Worm (Caenorhabditis elegans): ENCODE data around the gene acdh-13.

Gene acdh-13

ce11 chrIV:8500576-8500975 lies 2.0 kb upstream of the acdh-13 start:
- TF ChIP-seq egrh-3 (GFP tag; IDR thresholded peaks at IDR 0.05) (peak; percentile 71; the same call in 1 of the 2 replicates), F37B4.10 (GFP tag; IDR thresholded peaks at IDR 0.05) (0 out of 2 replicates have a peak, but pooled peaks have one; percentile 54), madf-6 (GFP tag; IDR thresholded peaks at IDR 0.05) (peak; percentile 5; the same call in 1 of the 2 replicates)

- TF ChIP-seq rcor-1 (GFP tag; IDR thresholded peaks at IDR 0.05) (peak; percentile 74), ztf-3 (GFP tag; optimal IDR thresholded peaks at IDR 0.05) (no peak), ama-1 (optimal IDR thresholded peaks at IDR 0.05) (no peak), ama-1 (GFP tag; optimal IDR thresholded peaks at IDR 0.05) (peak in 1 of 2 experiments; percentile 15), snpc-3.4 (tag; optimal IDR thresholded peaks at IDR 0.05) (peak; percentile 32), ztf-25 (GFP tag; IDR thresholded peaks at IDR 0.05) (peak; percentile 86), ekl-4 (GFP tag; IDR thresholded peaks at IDR 0.05) (peak; percentile 51; the same call in 1 of the 2 replicates), ceh-58 (GFP tag; IDR thresholded peaks at IDR 0.05) (0 out of 2 replicates have a peak, but pooled peaks have one; percentile 27), akir-1 (GFP tag; optimal IDR thresholded peaks at IDR 0.05) (no peak), lin-54 (GFP tag; optimal IDR thresholded peaks at IDR 0.05) (peak; percentile 17), F33H1.4 (GFP tag; IDR thresholded peaks at IDR 0.05) (peak; percentile 41), hsf-1 (GFP tag; IDR thresholded peaks at IDR 0.05) (peak; percentile 85), C17E4.6 (GFP tag; IDR thresholded peaks at IDR 0.05) (0 out of 2 replicates have a peak, but pooled peaks have one; percentile 62), attf-6 (GFP tag; IDR thresholded peaks at IDR 0.05) (peak; percentile 64), madf-6 (GFP tag; IDR thresholded peaks at IDR 0.05) (peak; percentile 68), pbrm-1 (GFP tag; IDR thresholded peaks at IDR 0.05) (peak; percentile 64; the same call in 1 of the 2 replicates), attf-5 (GFP tag; optimal IDR thresholded peaks at IDR 0.05) (no peak), hlh-12 (tag; optimal IDR thresholded peaks at IDR 0.05) (no peak), Y79H2A.3 (GFP tag; conservative IDR thresholded peaks at IDR 0.05) (peak; percentile 78; the same call in 1 of the 2 replicates), madf-3 (GFP tag; IDR thresholded peaks at IDR 0.05) (0 out of 2 replicates have a peak, but pooled peaks have one; percentile 58), him-1 (tag; optimal IDR thresholded peaks at IDR 0.05) (no peak), F49E8.2 (tag; optimal IDR thresholded peaks at IDR 0.05; ENCODE audit: insufficient read depth) (peak; percentile 55), hrde-1 (tag; optimal IDR thresholded peaks at IDR 0.05; ENCODE audit: borderline replicate concordance) (no peak), tbp1 (GFP tag; optimal IDR thresholded peaks at IDR 0.05) (peak; percentile 4), Y53G8AR.9 (GFP tag; conservative IDR thresholded peaks at IDR 0.05) (peak; percentile 82; the same call in 1 of the 2 replicates), F37B4.10 (GFP tag; IDR thresholded peaks at IDR 0.05) (no peak), B0019.2 (GFP tag; conservative IDR thresholded peaks at IDR 0.05) (0 out of 2 replicates have a peak, but pooled peaks have one; percentile 24), nhr-179 (tag; optimal IDR thresholded peaks at IDR 0.05) (no peak), hmg-1.2 (GFP tag; IDR thresholded peaks at IDR 0.05) (peak; percentile 45), ceh-91 (GFP tag; IDR thresholded peaks at IDR 0.05) (peak; percentile 45; the same call in 1 of the 2 replicates), aptf-2 (GFP tag; conservative IDR thresholded peaks at IDR 0.05) (no peak), rpc-1 (optimal IDR thresholded peaks at IDR 0.05) (no peak), rpc-1 (tag; optimal IDR thresholded peaks at IDR 0.05) (no peak), ZK185.1 (tag; optimal IDR thresholded peaks at IDR 0.05; ENCODE audit: poor library complexity, severe bottlenecking) (no peak), B0336.3 (GFP tag; IDR thresholded peaks at IDR 0.05) (peak; percentile 44; the same call in 1 of the 2 replicates), cebp-1 (GFP tag; IDR thresholded peaks at IDR 0.05) (no peak), cebp-1 (tag; optimal IDR thresholded peaks at IDR 0.05) (peak; percentile 13), F39B2.1 (GFP tag; IDR thresholded peaks at IDR 0.05) (no peak), somi-1 (GFP tag; optimal IDR thresholded peaks at IDR 0.05) (no peak), madf-8 (GFP tag; conservative IDR thresholded peaks at IDR 0.05) (peak; percentile 55), die-1 (tag; optimal IDR thresholded peaks at IDR 0.05) (peak; percentile 19), ceh-100 (GFP tag; IDR thresholded peaks at IDR 0.05) (no peak), lin-26 (GFP tag; IDR thresholded peaks at IDR 0.05) (peak; percentile 78), nhr-27 (tag; optimal IDR thresholded peaks at IDR 0.05) (no peak), C06A6.2 (GFP tag; conservative IDR thresholded peaks at IDR 0.05) (no peak), xnd-1 (tag; optimal IDR thresholded peaks at IDR 0.05) (no peak)
Observed at ce11 chrIV:8499956-8500355, 1.3 kb upstream of the acdh-13 start.

Data from whole organism, young adult.